Fruit fly (Drosophila melanogaster): Measurements from ENCODE around the gene IKKbeta.
A peak's percentile ranks its signal among the peaks of the same experiment; 100 is the strongest.

DNA sequence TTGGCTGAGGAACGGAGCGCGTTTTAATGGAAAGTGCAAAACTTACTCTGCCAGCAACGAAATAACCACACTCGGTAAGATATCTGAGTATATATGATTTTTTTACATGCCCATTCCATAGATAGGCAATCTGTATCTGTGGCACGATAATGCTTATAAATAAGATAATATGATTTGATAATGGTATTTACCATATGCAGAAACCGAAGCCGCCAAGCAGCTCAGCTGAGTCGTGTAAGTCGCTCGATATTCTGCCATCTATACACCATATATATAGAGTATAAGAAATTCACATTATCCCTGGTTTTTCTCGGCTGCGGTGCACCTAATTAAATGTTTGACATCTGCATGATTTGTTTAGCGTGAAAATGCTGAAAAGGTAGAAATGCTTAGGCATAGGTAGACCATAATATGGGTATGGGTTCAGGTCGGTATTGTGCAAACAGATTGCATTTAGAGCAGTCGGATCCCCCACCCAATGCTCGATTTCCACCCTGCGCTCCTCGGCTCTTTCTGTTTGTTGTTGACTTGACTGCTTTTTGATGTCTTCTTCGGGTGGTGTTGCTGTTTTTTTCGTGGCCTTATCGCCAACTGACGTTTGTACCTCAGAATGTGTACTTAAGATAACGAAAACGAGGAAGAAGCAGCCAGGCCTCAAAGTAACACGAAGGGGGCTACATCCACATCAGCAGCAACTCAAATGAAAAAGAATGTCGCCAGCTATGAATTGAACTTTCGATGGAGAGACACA lies 42.2 kb downstream of the IKKbeta start:
- no peak for TF ChIP-seq CG7101 (tag; optimal IDR thresholded peaks at IDR 0.05)
- TF ChIP-seq CG1620 (GFP tag; optimal IDR thresholded peaks at IDR 0.05) = no peak
- no peak for TF ChIP-seq cnc (optimal IDR thresholded peaks at IDR 0.05)
- no peak for TF ChIP-seq pad (GFP tag; optimal IDR thresholded peaks at IDR 0.05)
- TF ChIP-seq ovo (GFP tag; optimal IDR thresholded peaks at IDR 0.05) = no peak
- TF ChIP-seq toe (GFP tag; optimal IDR thresholded peaks at IDR 0.05) = no peak
- no peak for TF ChIP-seq CG5204 (GFP tag; optimal IDR thresholded peaks at IDR 0.05)
- peak; percentile 68 for TF ChIP-seq kay (GFP tag; ENCODE audit: borderline replicate concordance)
- TF ChIP-seq CG12768 (GFP tag; optimal IDR thresholded peaks at IDR 0.05) = no peak
- TF ChIP-seq Crg-1 (GFP tag; optimal IDR thresholded peaks at IDR 0.05) = no peak
- TF ChIP-seq CG11617 (GFP tag; optimal IDR thresholded peaks at IDR 0.05) = no peak
- no peak for TF ChIP-seq bab1 (GFP tag; optimal IDR thresholded peaks at IDR 0.05)
- TF ChIP-seq Mnt (GFP tag; optimal IDR thresholded peaks at IDR 0.05) = peak; percentile 16
